Worm (Caenorhabditis elegans) whole organism, young adult: Measurements from ENCODE around the gene Y41E3.22.

Experiments used
- F57A8.1 ChIP-seq: fragments of 200-800 bp; sonication (Bioruptor generic); optimal IDR thresholded peaks from 2 replicates; lab custom pipeline; 2018; ENCODE audit warnings: mild to moderate bottlenecking, missing genetic modification characterization, moderate library complexity, missing compliant biosample characterization
- athp-1 ChIP-seq: sonication (generic microtip); optimal IDR thresholded peaks from 2 replicates; lab custom pipeline; 2017; ENCODE audit warnings: mild to moderate bottlenecking, missing genetic modification characterization, missing compliant biosample characterization

- TF ChIP-seq athp-1 (tag; lab: Kevin White, UChicago) (no peak), F57A8.1 (GFP tag; lab: Kevin White, UChicago) (no peak)
Observed at ce11 chrIV:14954842-14955241, 4.3 kb downstream of the Y41E3.22 start.
